Worm (Caenorhabditis elegans): ENCODE measurements around the gene ttr-26.
A peak's percentile ranks its signal among the peaks of the same experiment; 100 is the strongest.

ttr-26 gene

ce11 chrV:18560188-18560587 is at the start of gene ttr-26:
Gene ttr-26, minus strand, starts transcription at chrV:18560288.
- TF ChIP-seq elt-1 (tag; optimal IDR thresholded peaks at IDR 0.05) (no peak), pha-4 (tag; optimal IDR thresholded peaks at IDR 0.05) (peak; percentile 72), fkh-10 (GFP tag; optimal IDR thresholded peaks at IDR 0.05) (no peak)

DNA sequence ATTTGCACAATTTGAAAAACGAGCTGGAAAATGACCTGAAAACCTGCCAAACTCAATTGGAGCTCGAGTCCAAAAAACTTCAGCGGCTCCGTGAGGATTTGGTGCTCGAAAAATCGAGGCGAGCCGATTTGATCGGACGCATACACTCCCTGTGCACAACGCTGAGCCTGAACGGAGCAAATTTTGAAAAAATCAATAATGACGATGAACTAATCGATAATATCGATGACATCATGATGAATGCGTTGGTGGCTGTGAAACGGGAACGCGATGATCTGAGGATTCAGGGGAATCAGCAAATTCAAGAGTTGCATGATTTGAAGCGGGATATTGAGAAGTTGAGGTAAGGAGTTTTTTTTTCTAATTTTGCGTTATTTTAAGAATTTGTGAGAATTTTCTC is 45.4 kb upstream of the ttr-26 start:
- TF ChIP-seq skn-1 (tag; optimal IDR thresholded peaks at IDR 0.05) = no peak
- TF ChIP-seq ceh-28 (tag; optimal IDR thresholded peaks at IDR 0.05) = peak; percentile 42
- no peak for TF ChIP-seq nfya-1 (tag; optimal IDR thresholded peaks at IDR 0.05; ENCODE audit: insufficient read depth)
- TF ChIP-seq egl-5 (tag; optimal IDR thresholded peaks at IDR 0.05) = no peak
- TF ChIP-seq zag-1 (tag; optimal IDR thresholded peaks at IDR 0.05) = no peak
- no peak for TF ChIP-seq R02D3.7 (tag; optimal IDR thresholded peaks at IDR 0.05)

- TF ChIP-seq skn-1 (tag; optimal IDR thresholded peaks at IDR 0.05) (no peak), ceh-82 (tag; optimal IDR thresholded peaks at IDR 0.05) (no peak), elt-3 (tag; optimal IDR thresholded peaks at IDR 0.05) (no peak), fos-1 (tag; optimal IDR thresholded peaks at IDR 0.05) (no peak), tbx-2 (tag; optimal IDR thresholded peaks at IDR 0.05) (no peak), eor-1 (tag; optimal IDR thresholded peaks at IDR 0.05) (no peak), nhr-23 (tag; optimal IDR thresholded peaks at IDR 0.05) (no peak), hmg-11 (tag; optimal IDR thresholded peaks at IDR 0.05) (no peak), pha-4 (tag; optimal IDR thresholded peaks at IDR 0.05) (no peak), nhr-76 (tag; optimal IDR thresholded peaks at IDR 0.05) (no peak), R02D3.7 (tag; optimal IDR thresholded peaks at IDR 0.05) (no peak), ceh-28 (tag; optimal IDR thresholded peaks at IDR 0.05) (no peak), nhr-43 (tag; optimal IDR thresholded peaks at IDR 0.05; ENCODE audit: poor library complexity, severe bottlenecking) (no peak), ceh-9 (tag; optimal IDR thresholded peaks at IDR 0.05) (no peak), elt-1 (tag; optimal IDR thresholded peaks at IDR 0.05) (no peak), egl-27 (tag; optimal IDR thresholded peaks at IDR 0.05) (no peak), nhr-25 (tag; optimal IDR thresholded peaks at IDR 0.05) (no peak), fkh-10 (GFP tag; optimal IDR thresholded peaks at IDR 0.05) (no peak), lin-15B (tag; optimal IDR thresholded peaks at IDR 0.05) (no peak), mml-1 (tag; optimal IDR thresholded peaks at IDR 0.05) (no peak)
Measured at ce11 chrV:18597779-18598178, 37.7 kb upstream of the ttr-26 start.

ce11 chrV:18596240-18596639 is 36.2 kb upstream of the ttr-26 start:
- TF ChIP-seq ceh-82 (tag; optimal IDR thresholded peaks at IDR 0.05) = no peak
- TF ChIP-seq eor-1 (tag; optimal IDR thresholded peaks at IDR 0.05) = no peak
- TF ChIP-seq hmg-11 (tag; optimal IDR thresholded peaks at IDR 0.05) = peak; percentile 21
- no peak for TF ChIP-seq nhr-77 (tag; optimal IDR thresholded peaks at IDR 0.05)
- TF ChIP-seq pha-4 (tag; optimal IDR thresholded peaks at IDR 0.05) = peak; percentile 17

ce11 chrV:18592448-18592847 is 32.4 kb upstream of the ttr-26 start, which contains the start of gene grdn-1:
Gene grdn-1, plus strand, starts transcription at chrV:18592748.
- no peak for TF ChIP-seq zag-1 (tag; optimal IDR thresholded peaks at IDR 0.05)
- TF ChIP-seq hmg-11 (tag; optimal IDR thresholded peaks at IDR 0.05) = no peak
- no peak for TF ChIP-seq sea-2 (GFP tag; optimal IDR thresholded peaks at IDR 0.05)
- TF ChIP-seq fkh-10 (GFP tag; optimal IDR thresholded peaks at IDR 0.05) = no peak
- no peak for TF ChIP-seq ztf-4 (tag; optimal IDR thresholded peaks at IDR 0.05)
- TF ChIP-seq lin-39 (tag; optimal IDR thresholded peaks at IDR 0.05) = no peak

ce11 chrV:18589585-18589984 is 29.5 kb upstream of the ttr-26 start:
- TF ChIP-seq aly-2 (tag; optimal IDR thresholded peaks at IDR 0.05) (no peak), hmg-11 (tag; optimal IDR thresholded peaks at IDR 0.05) (peak; percentile 6)

DNA sequence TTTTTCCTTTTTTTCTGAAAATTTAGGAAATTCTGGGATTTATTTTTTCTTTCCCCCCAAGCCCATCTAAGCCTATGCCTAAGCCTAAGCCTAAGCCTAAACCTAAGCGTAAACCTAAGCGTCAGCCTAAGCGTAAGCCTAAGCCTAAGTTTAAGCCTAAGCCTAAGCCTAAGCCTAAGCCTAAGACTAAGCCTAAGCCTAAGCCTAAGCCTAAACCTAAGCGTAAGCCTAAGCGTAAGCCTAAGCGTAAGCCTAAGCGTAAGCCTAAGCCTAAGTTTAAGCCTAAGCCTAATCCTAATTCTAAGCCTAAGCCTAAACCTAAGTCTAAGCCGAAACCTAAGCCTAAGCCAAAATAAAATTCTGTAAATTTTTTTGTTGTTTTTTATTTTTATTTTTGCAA is 27.8 kb upstream of the ttr-26 start:
- no peak for TF ChIP-seq ceh-28 (tag; optimal IDR thresholded peaks at IDR 0.05)
- TF ChIP-seq jun-1 (tag; optimal IDR thresholded peaks at IDR 0.05) = no peak
- no peak for TF ChIP-seq mdl-1 (tag; optimal IDR thresholded peaks at IDR 0.05)
- TF ChIP-seq lsy-12 (tag; optimal IDR thresholded peaks at IDR 0.05) = no peak
- TF ChIP-seq egl-27 (tag; optimal IDR thresholded peaks at IDR 0.05) = no peak
- TF ChIP-seq lin-15B (tag; optimal IDR thresholded peaks at IDR 0.05) = no peak
- TF ChIP-seq ceh-82 (tag; optimal IDR thresholded peaks at IDR 0.05) = no peak
- no peak for TF ChIP-seq elt-2 (tag; optimal IDR thresholded peaks at IDR 0.05)
- TF ChIP-seq skn-1 (tag; optimal IDR thresholded peaks at IDR 0.05) = no peak
- TF ChIP-seq nhr-76 (tag; optimal IDR thresholded peaks at IDR 0.05) = no peak
- no peak for TF ChIP-seq ama-1 (optimal IDR thresholded peaks at IDR 0.05)
- no peak for TF ChIP-seq nfya-1 (tag; optimal IDR thresholded peaks at IDR 0.05; ENCODE audit: insufficient read depth)
- no peak for TF ChIP-seq nhr-28 (tag; optimal IDR thresholded peaks at IDR 0.05)
- TF ChIP-seq pqm-1 (tag; optimal IDR thresholded peaks at IDR 0.05) = no peak

All from whole organism, L3 larva.